Fruit fly (Drosophila melanogaster): Measurements from ENCODE around the gene CG9356.

The CG9356 gene

DNA sequence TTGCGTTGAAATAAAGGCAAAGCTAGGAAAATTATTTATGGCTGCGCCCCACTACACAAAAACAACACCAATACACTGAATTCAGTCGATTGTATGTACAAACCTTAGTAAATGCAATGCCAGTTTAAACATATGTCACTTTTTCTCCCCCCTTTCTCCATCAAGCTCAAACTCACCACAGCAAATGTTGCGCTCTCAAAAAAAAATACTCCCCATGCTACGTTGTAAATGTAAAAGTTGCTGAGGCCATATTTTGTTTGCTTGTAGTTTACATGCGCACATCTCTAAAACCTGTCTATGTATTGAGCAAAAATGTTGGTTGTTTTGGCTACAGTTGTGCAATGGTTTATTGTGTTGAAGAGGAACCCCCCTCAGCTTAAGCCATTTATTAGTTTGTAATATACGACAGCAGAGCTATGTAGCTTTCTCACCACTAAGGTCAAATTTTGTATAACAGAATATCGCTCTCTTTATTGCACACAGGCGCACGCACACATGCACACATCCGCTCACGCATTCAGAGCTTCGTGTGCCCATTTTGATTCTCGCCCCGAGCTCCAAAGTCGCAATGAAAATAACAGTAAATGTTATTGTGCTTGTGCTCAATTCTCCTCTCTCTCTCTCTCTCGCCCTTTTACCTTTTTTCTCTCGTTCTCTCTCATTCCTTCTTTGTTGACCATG is 51.3 kb downstream of the CG9356 start (continued):
- TF ChIP-seq Deaf1 (tag; optimal IDR thresholded peaks at IDR 0.05): peak; percentile 87
- no peak for TF ChIP-seq CG14050 (GFP tag; IDR thresholded peaks at IDR 0.05)
- no peak for TF ChIP-seq Antp (GFP tag; optimal IDR thresholded peaks at IDR 0.05)
- TF ChIP-seq sd (tag; optimal IDR thresholded peaks at IDR 0.05): peak; percentile 62
- no peak for TF ChIP-seq grau (tag; optimal IDR thresholded peaks at IDR 0.05)
- no peak for TF ChIP-seq CG2712 (tag; optimal IDR thresholded peaks at IDR 0.05)
- TF ChIP-seq dpn (GFP tag; optimal IDR thresholded peaks at IDR 0.05): no peak
- no peak for TF ChIP-seq zen (tag; optimal IDR thresholded peaks at IDR 0.05)
- TF ChIP-seq Lhr (GFP tag; optimal IDR thresholded peaks at IDR 0.05): no peak
- TF ChIP-seq Awh (GFP tag; IDR thresholded peaks at IDR 0.05): no peak
- TF ChIP-seq CG32532 (GFP tag; IDR thresholded peaks at IDR 0.05): no peak
- TF ChIP-seq CG10654 (GFP tag; optimal IDR thresholded peaks at IDR 0.05): no peak
- TF ChIP-seq CG12769 (tag; optimal IDR thresholded peaks at IDR 0.05): peak; percentile 68
- no peak for TF ChIP-seq scrt (GFP tag; optimal IDR thresholded peaks at IDR 0.05)
- no peak for TF ChIP-seq D19A (tag; optimal IDR thresholded peaks at IDR 0.05)
- no peak for TF ChIP-seq lov (optimal IDR thresholded peaks at IDR 0.05)
- no peak for TF ChIP-seq lov (GFP tag; IDR thresholded peaks at IDR 0.05)
- no peak for TF ChIP-seq CG9437 (GFP tag; optimal IDR thresholded peaks at IDR 0.05)
- TF ChIP-seq hb (GFP tag; IDR thresholded peaks at IDR 0.05; ENCODE audit: partially characterized antibody): no peak
- no peak for TF ChIP-seq Hey (tag; optimal IDR thresholded peaks at IDR 0.05)
- no peak for TF ChIP-seq CG34422 (GFP tag; IDR thresholded peaks at IDR 0.05)
- no peak for TF ChIP-seq E2f2 (GFP tag; IDR thresholded peaks at IDR 0.05)
- TF ChIP-seq Pdp1 (GFP tag; optimal IDR thresholded peaks at IDR 0.05): peak in 1 of 2 experiments; percentile 92
- no peak for TF ChIP-seq TFAM (GFP tag; optimal IDR thresholded peaks at IDR 0.05)
- no peak for TF ChIP-seq CG1602 (GFP tag; optimal IDR thresholded peaks at IDR 0.05)
- TF ChIP-seq sens-2 (GFP tag; IDR thresholded peaks at IDR 0.05): no peak
- no peak for TF ChIP-seq CG7357 (GFP tag; IDR thresholded peaks at IDR 0.05)
- no peak for TF ChIP-seq crp (GFP tag; optimal IDR thresholded peaks at IDR 0.05)
- TF ChIP-seq CG17361 (GFP tag; IDR thresholded peaks at IDR 0.05): no peak
- no peak for TF ChIP-seq sna (GFP tag; IDR thresholded peaks at IDR 0.05; ENCODE audit: partially characterized antibody)
- no peak for TF ChIP-seq tup (GFP tag; optimal IDR thresholded peaks at IDR 0.05)
- TF ChIP-seq tin (GFP tag; optimal IDR thresholded peaks at IDR 0.05): no peak
- no peak for TF ChIP-seq CG11560 (tag; IDR thresholded peaks at IDR 0.05)
- no peak for TF ChIP-seq CG10565 (GFP tag; optimal IDR thresholded peaks at IDR 0.05)
- TF ChIP-seq pita (GFP tag; optimal IDR thresholded peaks at IDR 0.05): no peak
- TF ChIP-seq Chrac-16 (GFP tag; optimal IDR thresholded peaks at IDR 0.05): no peak
- TF ChIP-seq CG33213 (GFP tag; optimal IDR thresholded peaks at IDR 0.05): no peak
- no peak for TF ChIP-seq fu2 (GFP tag; optimal IDR thresholded peaks at IDR 0.05)
- TF ChIP-seq Dll (GFP tag; IDR thresholded peaks at IDR 0.05; ENCODE audit: partially characterized antibody): no peak
- TF ChIP-seq jing (GFP tag; optimal IDR thresholded peaks at IDR 0.05): no peak
- TF ChIP-seq Dek (tag; optimal IDR thresholded peaks at IDR 0.05): no peak
- peak; percentile 23 for TF ChIP-seq CG33557 (GFP tag; optimal IDR thresholded peaks at IDR 0.05)
- no peak for TF ChIP-seq ewg (GFP tag; optimal IDR thresholded peaks at IDR 0.05)
- no peak for TF ChIP-seq pan (optimal IDR thresholded peaks at IDR 0.05)
- TF ChIP-seq pan (GFP tag; optimal IDR thresholded peaks at IDR 0.05 in 1 of 2, IDR thresholded peaks at IDR 0.05 in 1 of 2): no peak
- no peak for TF ChIP-seq bsh (GFP tag; optimal IDR thresholded peaks at IDR 0.05)
- peak; percentile 29 for TF ChIP-seq CG15601 (tag; optimal IDR thresholded peaks at IDR 0.05)
- no peak for TF ChIP-seq slp2 (GFP tag; optimal IDR thresholded peaks at IDR 0.05)
- TF ChIP-seq CG7745 (tag; optimal IDR thresholded peaks at IDR 0.05): peak; percentile 3
- TF ChIP-seq Vsx1 (GFP tag; optimal IDR thresholded peaks at IDR 0.05): no peak

All from whole organism, embryonic.